Fruit fly (Drosophila melanogaster) whole organism, embryonic: ENCODE measurements around the gene Tim17b1.
A peak's percentile ranks its signal among the peaks of the same experiment; 100 is the strongest.

Experiments used
- Adf1 ChIP-seq: fragments of 200-800 bp; sonication (Bioruptor generic); IDR thresholded peaks from 2 replicates; pipeline ENCODE4 v1.3.6; 2022; ENCODE audit warnings: missing biosample characterization, missing genetic modification characterization
- Blimp-1 ChIP-seq: fragments of 200-800 bp; sonication (Bioruptor generic); optimal IDR thresholded peaks from 3 replicates; lab custom pipeline; 2018; ENCODE audit warnings: missing biosample characterization, missing genetic modification characterization, mild to moderate bottlenecking, moderate library complexity, missing genetic modification reagents
- CG11504 ChIP-seq: fragments of 200-800 bp; sonication (Bioruptor generic); optimal IDR thresholded peaks from 3 replicates; lab custom pipeline; 2019; ENCODE audit warnings: missing biosample characterization, mild to moderate bottlenecking, missing genetic modification characterization, moderate library complexity
- CG12219 ChIP-seq: fragments of 200-800 bp; sonication (Bioruptor generic); optimal IDR thresholded peaks from 3 replicates; lab custom pipeline; 2018; ENCODE audit warnings: missing biosample characterization, mild to moderate bottlenecking, missing genetic modification characterization
- CG12769 ChIP-seq: fragments of 200-800 bp; sonication (Bioruptor generic); optimal IDR thresholded peaks from 2 replicates; lab custom pipeline; 2019; ENCODE audit warnings: missing biosample characterization, mild to moderate bottlenecking, missing genetic modification characterization, moderate library complexity
- CG15479 ChIP-seq: fragments of 200-800 bp; sonication (Bioruptor generic); optimal IDR thresholded peaks from 3 replicates; lab custom pipeline; 2019; ENCODE audit warnings: missing biosample characterization, mild to moderate bottlenecking, missing genetic modification characterization, moderate library complexity
- CG18619 ChIP-seq: fragments of 200-800 bp; sonication (Bioruptor generic); optimal IDR thresholded peaks from 3 replicates; lab custom pipeline; 2017; ENCODE audit warnings: missing biosample characterization, mild to moderate bottlenecking, missing genetic modification characterization
- CG18764 ChIP-seq: fragments of 200-800 bp; sonication (Bioruptor generic); optimal IDR thresholded peaks from 3 replicates; lab custom pipeline; 2016; ENCODE audit warnings: missing biosample characterization, missing genetic modification characterization
- CG3281 ChIP-seq: fragments of 200-800 bp; sonication (Bioruptor generic); optimal IDR thresholded peaks from 3 replicates; lab custom pipeline; 2017; ENCODE audit warnings: missing biosample characterization, mild to moderate bottlenecking, missing genetic modification characterization
- CG4404 ChIP-seq: fragments of 200-800 bp; sonication (Bioruptor generic); IDR thresholded peaks from 2 replicates; pipeline ENCODE4 v1.3.6; 2022; ENCODE audit warnings: missing biosample characterization, missing genetic modification characterization
- CG5245 ChIP-seq: fragments of 200-800 bp; sonication (Bioruptor generic); optimal IDR thresholded peaks from 3 replicates; lab custom pipeline; 2016; ENCODE audit warnings: missing biosample characterization, missing genetic modification characterization
- CG6654 ChIP-seq: fragments of 200-800 bp; sonication (Bioruptor generic); optimal IDR thresholded peaks from 2 replicates; lab custom pipeline; 2017; ENCODE audit warnings: missing biosample characterization, mild to moderate bottlenecking, missing genetic modification characterization
- CG6791 ChIP-seq: fragments of 200-800 bp; sonication (Bioruptor generic); IDR thresholded peaks from 3 replicates; pipeline ENCODE4 v1.3.6; 2022; ENCODE audit warnings: missing biosample characterization, missing genetic modification characterization; ENCODE audit not compliant: partially characterized antibody
- CG8089 ChIP-seq: fragments of 200-800 bp; sonication (Bioruptor generic); optimal IDR thresholded peaks from 3 replicates; lab custom pipeline; 2016; ENCODE audit warnings: missing biosample characterization, missing genetic modification characterization
- CG8359 ChIP-seq: fragments of 200-800 bp; sonication (Bioruptor generic); optimal IDR thresholded peaks from 2 replicates; lab custom pipeline; 2017; ENCODE audit warnings: missing biosample characterization, mild to moderate bottlenecking, missing genetic modification characterization, borderline replicate concordance
- CG8765 ChIP-seq: fragments of 200-800 bp; sonication (Bioruptor generic); IDR thresholded peaks from 2 replicates; pipeline ENCODE4 v1.3.6; 2022; ENCODE audit warnings: missing biosample characterization, missing genetic modification characterization
- CG9932 ChIP-seq: fragments of 200-800 bp; sonication (Bioruptor generic); IDR thresholded peaks from 2 replicates; pipeline ENCODE4 v1.3.6; 2022; ENCODE audit warnings: missing biosample characterization, missing genetic modification characterization
- CHES-1-like ChIP-seq: fragments of 200-800 bp; sonication (Bioruptor generic); optimal IDR thresholded peaks from 2 replicates; lab custom pipeline; 2016; ENCODE audit warnings: missing biosample characterization, missing genetic modification characterization
- Ets97D ChIP-seq: fragments of 200-800 bp; sonication (Bioruptor generic); optimal IDR thresholded peaks from 3 replicates; lab custom pipeline; 2016; ENCODE audit warnings: missing biosample characterization, missing genetic modification characterization
- HmgZ ChIP-seq: fragments of 200-800 bp; sonication (Bioruptor generic); optimal IDR thresholded peaks from 2 replicates; lab custom pipeline; 2018; ENCODE audit warnings: missing biosample characterization, mild to moderate bottlenecking, missing genetic modification characterization
- Hr39 ChIP-seq: fragments of >200 bp; optimal IDR thresholded peaks from 2 replicates; lab custom pipeline; 2017
- Meics ChIP-seq: fragments of 200-800 bp; sonication (Bioruptor generic); optimal IDR thresholded peaks from 2 replicates; lab custom pipeline; 2017; ENCODE audit warnings: missing biosample characterization, mild to moderate bottlenecking, missing genetic modification characterization
- Mes4 ChIP-seq: fragments of 200-800 bp; sonication (Bioruptor generic); optimal IDR thresholded peaks from 2 replicates; lab custom pipeline; 2016; ENCODE audit warnings: missing biosample characterization, missing genetic modification characterization
- NC2β ChIP-seq: fragments of 200-800 bp; sonication (Bioruptor generic); optimal IDR thresholded peaks from 2 replicates; lab custom pipeline; 2016; ENCODE audit warnings: missing biosample characterization, missing genetic modification characterization
- NFAT ChIP-seq: fragments of 200-800 bp; sonication (Bioruptor generic); IDR thresholded peaks from 2 replicates; pipeline ENCODE4 v1.3.6; 2022; ENCODE audit warnings: missing biosample characterization, missing genetic modification characterization
- Opbp ChIP-seq: fragments of 200-800 bp; sonication (Bioruptor generic); IDR thresholded peaks from 3 replicates; pipeline ENCODE4 v1.3.6; 2022; ENCODE audit warnings: missing biosample characterization, missing genetic modification characterization; ENCODE audit not compliant: partially characterized antibody
- al ChIP-seq: fragments of 200-800 bp; sonication (Bioruptor generic); IDR thresholded peaks from 2 replicates; pipeline ENCODE4 v1.3.6; 2022; ENCODE audit warnings: missing biosample characterization, missing genetic modification characterization
- aop ChIP-seq: fragments of 200-800 bp; sonication (Bioruptor generic); IDR thresholded peaks from 2 replicates; pipeline ENCODE4 v1.3.6; 2022; ENCODE audit warnings: missing biosample characterization, missing genetic modification characterization
- az2 ChIP-seq: fragments of 200-800 bp; sonication (Bioruptor generic); optimal IDR thresholded peaks from 3 replicates; lab custom pipeline; 2016; ENCODE audit warnings: missing biosample characterization, missing genetic modification characterization
- bowl ChIP-seq: fragments of 200-800 bp; sonication (Bioruptor generic); IDR thresholded peaks from 2 replicates; pipeline ENCODE4 v1.3.6; 2022; ENCODE audit warnings: missing biosample characterization, missing genetic modification characterization
- croc ChIP-seq: fragments of 200-800 bp; sonication (Bioruptor generic); conservative IDR thresholded peaks from 3 replicates; pipeline ENCODE4 v1.3.6; 2022; ENCODE audit warnings: missing biosample characterization, missing genetic modification characterization
- dan ChIP-seq: fragments of 200-800 bp; sonication (Bioruptor generic); IDR thresholded peaks from 2 replicates; pipeline ENCODE4 v1.3.6; 2022; ENCODE audit warnings: missing biosample characterization, missing genetic modification characterization
- dpn ChIP-seq, 2 experiments: fragments of 200-800 bp; sonication (Bioruptor generic); optimal IDR thresholded peaks; 3 replicates each; lab custom pipeline; 2016; ENCODE audit warnings: missing biosample characterization in 2 of 2, missing genetic modification characterization in 2 of 2
- eve ChIP-seq, 2 experiments: fragments of >200 bp; optimal IDR thresholded peaks; 2 replicates each; lab custom pipeline; 2017; ENCODE audit warnings: missing biosample characterization in 2 of 2, missing genetic modification characterization in 2 of 2
- gro ChIP-seq: fragments of 200-800 bp; sonication (Bioruptor generic); optimal IDR thresholded peaks from 2 replicates; lab custom pipeline; 2016; ENCODE audit warnings: missing biosample characterization, missing genetic modification characterization
- kah ChIP-seq: fragments of 200-800 bp; sonication (Bioruptor generic); optimal IDR thresholded peaks from 2 replicates; lab custom pipeline; 2018; ENCODE audit warnings: missing biosample characterization, mild to moderate bottlenecking, missing genetic modification characterization
- ken ChIP-seq: fragments of 200-800 bp; sonication (Bioruptor generic); IDR thresholded peaks from 3 replicates; pipeline ENCODE4 v1.3.6; 2022; ENCODE audit warnings: missing biosample characterization, missing genetic modification characterization
- kni ChIP-seq: fragments of 200-800 bp; sonication (Bioruptor generic); optimal IDR thresholded peaks from 3 replicates; lab custom pipeline; 2017; ENCODE audit warnings: mild to moderate bottlenecking, missing biosample characterization, missing genetic modification reagents, missing genetic modification characterization
- knrl ChIP-seq: fragments of 200-800 bp; sonication (Bioruptor generic); IDR thresholded peaks from 3 replicates; pipeline ENCODE4 v1.3.6; 2022; ENCODE audit warnings: missing biosample characterization, missing genetic modification characterization; ENCODE audit not compliant: partially characterized antibody
- maf-S ChIP-seq: fragments of 200-800 bp; sonication (Bioruptor generic); optimal IDR thresholded peaks from 2 replicates; lab custom pipeline; 2016; ENCODE audit warnings: missing biosample characterization, missing genetic modification characterization
- nerfin-1 ChIP-seq: fragments of 200-800 bp; sonication (Bioruptor generic); optimal IDR thresholded peaks from 3 replicates; lab custom pipeline; 2019; ENCODE audit warnings: missing biosample characterization, mild to moderate bottlenecking, missing genetic modification characterization, moderate library complexity
- p53 ChIP-seq: fragments of 200-800 bp; sonication (Bioruptor generic); optimal IDR thresholded peaks from 2 replicates; lab custom pipeline; 2016; ENCODE audit warnings: missing biosample characterization, missing genetic modification characterization
- sc ChIP-seq, 3 experiments: fragments of >200 bp in 2 of 3; fragments of 200-800 bp in 1 of 3; sonication (Bioruptor generic) in 1 of 3; optimal IDR thresholded peaks; 2 replicates in 2 of 3; 3 replicates in 1 of 3; lab custom pipeline; 2017; ENCODE audit warnings: mild to moderate bottlenecking in 1 of 3, missing biosample characterization in 1 of 3, missing genetic modification characterization in 1 of 3, missing genetic modification reagents in 1 of 3
- seq ChIP-seq: fragments of 200-800 bp; sonication (Bioruptor generic); IDR thresholded peaks from 2 replicates; pipeline ENCODE4 v1.3.6; 2022; ENCODE audit warnings: missing biosample characterization, missing genetic modification characterization
- shn ChIP-seq: fragments of 200-800 bp; sonication (Bioruptor generic); optimal IDR thresholded peaks from 3 replicates; lab custom pipeline; 2016; ENCODE audit warnings: missing biosample characterization, missing genetic modification characterization
- sob ChIP-seq: fragments of 200-800 bp; sonication (Bioruptor generic); IDR thresholded peaks from 2 replicates; pipeline ENCODE4 v1.3.6; 2022; ENCODE audit warnings: missing biosample characterization, missing genetic modification characterization
- ssp ChIP-seq: fragments of 200-800 bp; sonication (Bioruptor generic); IDR thresholded peaks from 2 replicates; pipeline ENCODE4 v1.3.6; 2022; ENCODE audit warnings: missing biosample characterization, missing genetic modification characterization
- tgo ChIP-seq: fragments of 200-800 bp; sonication (Bioruptor generic); IDR thresholded peaks from 3 replicates; pipeline ENCODE4 v1.3.6; 2022; ENCODE audit warnings: missing biosample characterization, missing genetic modification characterization
- wdn ChIP-seq: fragments of 200-800 bp; sonication (Bioruptor generic); IDR thresholded peaks from 2 replicates; pipeline ENCODE4 v1.3.6; 2022; ENCODE audit warnings: missing biosample characterization, missing genetic modification characterization
- zen2 ChIP-seq: fragments of 200-800 bp; sonication (Bioruptor generic); IDR thresholded peaks from 3 replicates; pipeline ENCODE4 v1.3.6; 2022; ENCODE audit warnings: missing biosample characterization, missing genetic modification characterization; ENCODE audit not compliant: partially characterized antibody

The Tim17b1 gene

DNA sequence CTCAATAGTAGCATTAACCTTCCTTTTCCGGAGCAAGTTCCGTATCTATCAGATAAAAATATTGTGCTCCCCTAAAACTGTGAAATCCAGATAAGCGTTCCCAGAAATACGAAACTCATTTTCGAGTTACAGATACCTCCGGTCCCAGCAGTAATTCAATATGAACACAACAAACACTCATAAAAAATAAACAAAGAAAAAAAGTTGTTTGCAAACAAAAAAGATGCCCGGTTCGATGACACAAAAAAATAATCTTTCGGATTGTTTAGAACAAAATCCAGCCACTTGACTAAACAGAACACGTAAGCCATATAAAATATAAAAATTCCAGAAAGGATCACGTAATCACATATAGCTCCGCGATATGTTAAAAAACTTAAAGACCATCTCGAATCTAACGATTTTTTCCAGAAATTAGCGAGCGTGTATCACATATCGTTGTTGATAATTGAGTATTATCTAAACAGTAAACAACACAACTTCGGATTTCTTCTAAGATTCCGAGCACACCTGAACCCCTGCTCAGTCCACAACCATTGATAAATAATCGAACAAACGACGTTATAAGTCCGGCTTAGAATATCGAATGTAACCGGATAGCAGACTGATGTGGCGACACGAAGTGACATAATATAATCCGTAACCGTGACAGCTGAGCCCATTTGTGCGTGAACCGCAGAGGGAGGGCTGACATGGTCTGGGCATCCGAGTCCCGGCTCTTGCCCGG lies 19.3 kb downstream of the Tim17b1 start (continued):
- TF ChIP-seq CG18764 (GFP tag; lab: Kevin White, UChicago) = peak; percentile 32
- TF ChIP-seq CG12219 = peak; percentile 3
- TF ChIP-seq ken = 0 out of 3 replicates have a peak, but pooled peaks have one; percentile 29
- TF ChIP-seq croc (GFP tag; lab: Robert Waterston, UW) = no peak
- peak; percentile 27 for TF ChIP-seq Meics (GFP tag; lab: Kevin White, UChicago)
- no peak for TF ChIP-seq CG6791
- TF ChIP-seq dpn (GFP tag; optimal IDR thresholded peaks at IDR 0.05; lab: Kevin White, UChicago) = no peak
- no peak for TF ChIP-seq sob (GFP tag; lab: Robert Waterston, UW)
- peak; percentile 46 for TF ChIP-seq NC2β (GFP tag; lab: Kevin White, UChicago)
- no peak for TF ChIP-seq shn
- TF ChIP-seq wdn = no peak
- no peak for TF ChIP-seq al (GFP tag; lab: Robert Waterston, UW)
- TF ChIP-seq HmgZ (tag; lab: Kevin White, UChicago) = no peak
- TF ChIP-seq CG8765 (GFP tag; lab: Robert Waterston, UW) = no peak
- no peak for TF ChIP-seq bowl (GFP tag; lab: Robert Waterston, UW)
- TF ChIP-seq dan = no peak
- no peak for TF ChIP-seq Adf1 (GFP tag; lab: Robert Waterston, UW)
- no peak for TF ChIP-seq maf-S (GFP tag; lab: Kevin White, UChicago)
- no peak for TF ChIP-seq CG15479
- peak; percentile 40 for TF ChIP-seq kni (GFP tag; lab: Kevin White, UChicago)
- TF ChIP-seq ssp (GFP tag; lab: Robert Waterston, UW) = no peak
- no peak for TF ChIP-seq seq (GFP tag; lab: Robert Waterston, UW)
- no peak for TF ChIP-seq CG9932 (GFP tag; lab: Robert Waterston, UW)
- no peak for TF ChIP-seq CG12769 (tag; lab: Kevin White, UChicago)
- no peak for TF ChIP-seq tgo
- TF ChIP-seq nerfin-1 (tag; lab: Kevin White, UChicago) = peak; percentile 36
- TF ChIP-seq Mes4 = peak; percentile 38
- no peak for TF ChIP-seq CG4404 (GFP tag; lab: Robert Waterston, UW)
- no peak for TF ChIP-seq Opbp
- TF ChIP-seq knrl (GFP tag; lab: Robert Waterston, UW) = no peak
- peak; percentile 50 for TF ChIP-seq Blimp-1
- peak; percentile 39 for TF ChIP-seq CG18619 (GFP tag; lab: Kevin White, UChicago)
- peak; percentile 14 for TF ChIP-seq CG3281 (GFP tag; lab: Kevin White, UChicago)
- no peak for TF ChIP-seq p53
- no peak for TF ChIP-seq Ets97D (GFP tag; lab: Kevin White, UChicago)
- TF ChIP-seq zen2 (GFP tag; lab: Robert Waterston, UW) = no peak
- peak; percentile 44 for TF ChIP-seq CG8359 (GFP tag; lab: Kevin White, UChicago)
- no peak for TF ChIP-seq CG6654 (GFP tag; lab: Kevin White, UChicago)
- no peak for TF ChIP-seq gro (GFP tag; lab: Kevin White, UChicago)
- TF ChIP-seq CHES-1-like (GFP tag; lab: Kevin White, UChicago) = peak; percentile 9
- TF ChIP-seq CG8089 (GFP tag; lab: Kevin White, UChicago) = peak; percentile 54
- TF ChIP-seq CG5245 = no peak
- no peak for TF ChIP-seq Hr39
- TF ChIP-seq az2 (GFP tag; lab: Kevin White, UChicago) = no peak
- peak in 1 of 2 experiments; percentile 57 for TF ChIP-seq eve (GFP tag; optimal IDR thresholded peaks at IDR 0.05; lab: Kevin White, UChicago)
- no peak for TF ChIP-seq sc (optimal IDR thresholded peaks at IDR 0.05; lab: Kevin White, UChicago)
- peak; percentile 58 for TF ChIP-seq sc (GFP tag; optimal IDR thresholded peaks at IDR 0.05; lab: Kevin White, UChicago)
- peak; percentile 0 for TF ChIP-seq kah (GFP tag; lab: Kevin White, UChicago)
- TF ChIP-seq CG11504 (tag; lab: Kevin White, UChicago) = peak; percentile 19
- TF ChIP-seq NFAT (GFP tag; lab: Robert Waterston, UW) = no peak
- TF ChIP-seq aop (GFP tag; lab: Robert Waterston, UW) = no peak
